Worm (Caenorhabditis elegans): Measurements from ENCODE around the gene ZK809.1.

Gene ZK809.1

DNA sequence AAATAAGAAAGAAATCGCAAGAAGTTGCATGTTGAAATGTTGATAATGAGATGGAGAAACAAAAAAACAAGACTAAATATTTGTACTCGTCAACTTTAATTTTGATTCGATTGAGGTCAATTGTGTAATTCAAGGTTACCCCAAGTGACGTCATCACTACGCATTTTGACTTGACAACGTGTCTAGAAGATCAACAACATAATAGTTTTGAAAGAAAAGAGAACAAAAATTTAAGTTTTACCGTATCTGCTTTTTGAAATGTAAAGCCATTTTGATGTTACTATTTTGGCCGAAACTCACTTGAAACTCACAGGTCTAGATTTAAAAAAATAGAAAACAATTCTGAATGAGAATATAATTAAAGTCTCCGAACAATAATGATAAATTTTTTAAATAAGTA, 21.0 kb upstream of the ZK809.1 start, which contains the start of gene dsl-5:
TSS of gene dsl-5 (minus strand) at position 101 of the 400 bp plus-strand sequence.
- TF ChIP-seq egl-5 (tag; optimal IDR thresholded peaks at IDR 0.05): no peak
- TF ChIP-seq nhr-25 (tag; optimal IDR thresholded peaks at IDR 0.05): peak; percentile 12

DNA sequence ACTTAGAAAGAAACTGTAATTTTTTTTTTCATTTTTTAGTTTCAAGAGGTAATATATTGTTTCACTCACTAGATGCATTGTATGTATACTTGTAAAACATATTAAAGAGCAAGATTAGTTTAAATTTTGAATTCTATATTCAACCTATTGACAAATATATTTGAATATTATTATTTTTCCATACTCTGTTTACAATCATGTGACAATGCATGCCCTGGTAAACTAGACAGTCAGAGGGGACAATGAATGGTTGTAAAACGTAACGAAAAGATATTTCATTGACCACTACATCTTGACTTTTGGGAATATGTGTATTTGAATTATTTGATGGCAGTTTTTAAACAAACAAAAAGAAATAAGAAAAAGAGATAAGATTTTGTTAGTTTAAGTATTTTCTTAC, 19.6 kb upstream of the ZK809.1 start:
- TF ChIP-seq egl-5 (tag; optimal IDR thresholded peaks at IDR 0.05) (no peak), pha-4 (tag; optimal IDR thresholded peaks at IDR 0.05) (peak; percentile 36)

DNA sequence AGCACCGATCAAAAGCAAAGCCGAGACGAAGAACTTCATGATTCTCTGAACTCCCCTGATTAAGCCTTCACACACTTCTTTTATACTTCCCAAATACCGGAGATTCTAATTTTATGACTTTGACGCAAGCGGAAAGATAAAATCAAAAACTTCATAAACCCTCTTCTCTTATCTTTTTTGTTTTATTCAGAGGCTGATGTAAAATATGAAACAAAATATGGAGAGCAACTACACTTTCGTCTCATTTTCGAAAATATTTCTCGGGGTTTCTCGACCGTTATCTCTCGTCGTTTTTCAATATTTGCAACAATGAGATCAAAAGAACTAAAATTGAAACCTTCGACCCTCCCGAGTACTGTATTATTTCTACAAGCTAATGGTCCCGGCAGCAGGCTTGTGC, 18.8 kb upstream of the ZK809.1 start, which contains the start of gene lys-4:
TSS of gene lys-4 (minus strand) at position 115 of the 400 bp plus-strand sequence.
- TF ChIP-seq nhr-11 (tag; optimal IDR thresholded peaks at IDR 0.05): no peak
- TF ChIP-seq elt-2 (tag; optimal IDR thresholded peaks at IDR 0.05): peak; percentile 82
- TF ChIP-seq mml-1 (tag; optimal IDR thresholded peaks at IDR 0.05): no peak
- TF ChIP-seq nhr-77 (tag; optimal IDR thresholded peaks at IDR 0.05): no peak
- peak; percentile 75 for TF ChIP-seq pqm-1 (tag; optimal IDR thresholded peaks at IDR 0.05)
- no peak for TF ChIP-seq nhr-23 (tag; optimal IDR thresholded peaks at IDR 0.05)

DNA sequence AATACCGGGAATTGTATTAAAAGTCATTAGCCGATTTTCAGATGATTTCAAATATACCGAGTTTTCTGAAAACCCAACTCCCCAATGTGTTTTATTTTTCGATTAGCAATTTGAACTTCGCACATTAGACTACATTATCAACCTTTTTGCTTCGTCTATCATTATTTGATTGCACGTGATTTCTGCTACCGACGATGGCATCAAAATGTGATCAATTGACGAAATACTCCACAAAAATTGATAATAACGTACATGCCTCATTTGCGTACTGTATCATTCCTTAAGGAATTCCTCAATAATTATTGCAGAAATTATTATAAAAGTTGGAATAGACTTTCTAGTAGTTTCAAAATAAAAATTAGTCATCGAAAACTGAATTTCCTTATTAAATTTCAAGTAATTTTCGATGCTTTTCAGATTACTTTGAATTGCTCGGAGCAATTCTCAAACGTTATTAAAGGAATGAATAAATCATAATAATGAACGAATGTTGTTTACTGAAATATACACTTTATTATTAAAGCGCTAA, 18.1 kb upstream of the ZK809.1 start:
- TF ChIP-seq daf-12 (tag; optimal IDR thresholded peaks at IDR 0.05) (no peak), hmg-11 (tag; optimal IDR thresholded peaks at IDR 0.05) (no peak), fos-1 (tag; optimal IDR thresholded peaks at IDR 0.05) (no peak), unc-39 (tag; optimal IDR thresholded peaks at IDR 0.05) (no peak), skn-1 (tag; optimal IDR thresholded peaks at IDR 0.05) (no peak), pqm-1 (tag; optimal IDR thresholded peaks at IDR 0.05) (peak; percentile 74), elt-2 (tag; optimal IDR thresholded peaks at IDR 0.05) (peak; percentile 77), nhr-67 (tag; optimal IDR thresholded peaks at IDR 0.05) (no peak), egl-5 (tag; optimal IDR thresholded peaks at IDR 0.05) (no peak), nhr-43 (tag; optimal IDR thresholded peaks at IDR 0.05; ENCODE audit: poor library complexity, severe bottlenecking) (no peak), elt-3 (tag; optimal IDR thresholded peaks at IDR 0.05) (no peak), eor-1 (tag; optimal IDR thresholded peaks at IDR 0.05) (no peak), snpc-4 (tag; optimal IDR thresholded peaks at IDR 0.05) (no peak), lin-15B (tag; optimal IDR thresholded peaks at IDR 0.05) (no peak), pha-4 (tag; optimal IDR thresholded peaks at IDR 0.05) (peak; percentile 13)

DNA sequence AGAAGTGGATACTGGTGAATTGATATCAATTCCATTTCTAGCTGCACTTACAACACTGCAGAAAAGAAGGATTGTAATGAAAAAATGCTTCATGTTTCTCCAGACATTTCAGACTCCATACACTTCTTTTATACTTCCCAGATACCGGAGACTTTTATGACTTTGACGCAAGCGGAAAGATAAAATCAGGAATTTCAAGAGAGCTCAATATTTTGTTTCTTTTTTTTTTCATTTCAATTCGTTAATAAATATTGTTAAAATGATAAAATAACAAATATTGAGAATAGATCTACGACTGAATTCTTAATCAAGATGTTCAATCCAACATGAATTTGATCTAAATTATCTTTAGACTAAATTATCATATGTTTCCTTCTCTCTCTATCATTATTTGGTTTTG, 16.4 kb upstream of the ZK809.1 start, which contains the start of gene lys-5:
TSS of gene lys-5 (minus strand) at position 101 of the 400 bp plus-strand sequence.
- TF ChIP-seq elt-2 (tag; optimal IDR thresholded peaks at IDR 0.05): peak; percentile 7
- no peak for TF ChIP-seq eor-1 (tag; optimal IDR thresholded peaks at IDR 0.05)

DNA sequence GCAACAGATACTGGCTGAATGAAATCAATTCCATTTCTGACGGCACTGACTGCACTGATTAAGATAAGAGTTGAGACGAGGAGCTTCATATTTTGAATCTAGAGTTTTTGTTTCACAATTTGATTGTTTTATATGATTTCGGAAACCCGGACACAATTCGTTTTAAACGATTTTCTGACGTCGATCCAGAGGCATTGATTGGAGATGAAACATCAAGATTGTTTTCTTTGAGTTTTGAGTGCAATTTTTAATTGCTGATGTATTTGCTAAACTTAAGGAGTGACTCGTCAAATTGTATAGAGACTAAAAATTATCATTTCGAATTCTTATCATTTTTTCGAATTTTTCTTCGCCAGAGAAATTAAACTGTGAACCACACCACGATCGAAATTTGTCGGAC, 14.1 kb upstream of the ZK809.1 start, which contains the start of gene lys-6:
TSS of gene lys-6 (minus strand) at position 101 of the 400 bp plus-strand sequence.
- TF ChIP-seq fkh-10 (GFP tag; optimal IDR thresholded peaks at IDR 0.05) (no peak), pqm-1 (tag; optimal IDR thresholded peaks at IDR 0.05) (peak; percentile 29), elt-2 (tag; optimal IDR thresholded peaks at IDR 0.05) (peak; percentile 7)

DNA sequence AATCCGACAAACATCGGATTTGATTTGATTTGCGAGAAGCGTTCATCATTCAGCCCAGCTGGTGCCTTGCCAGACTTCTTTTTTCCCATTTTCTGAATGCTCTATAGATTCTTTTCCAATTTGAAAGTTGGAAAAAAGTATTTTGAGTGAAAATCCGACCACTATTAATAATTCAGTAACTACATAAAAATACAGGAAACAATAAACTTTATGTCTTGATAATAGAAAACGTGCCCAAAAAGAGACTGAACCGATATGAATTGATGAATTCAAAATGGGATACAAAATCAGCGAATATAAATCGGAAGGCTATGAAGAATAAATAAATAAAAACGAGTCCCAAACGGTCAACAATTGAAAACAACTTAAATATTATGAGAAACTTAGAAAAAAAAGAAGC, 10.2 kb upstream of the ZK809.1 start, which contains the start of gene F58B3.4:
TSS of gene F58B3.4 (minus strand) at position 101 of the 400 bp plus-strand sequence.
- no peak for TF ChIP-seq skn-1 (tag; optimal IDR thresholded peaks at IDR 0.05)
- TF ChIP-seq snpc-4 (tag; optimal IDR thresholded peaks at IDR 0.05): no peak
- TF ChIP-seq nhr-11 (tag; optimal IDR thresholded peaks at IDR 0.05): no peak
- no peak for TF ChIP-seq elt-1 (tag; optimal IDR thresholded peaks at IDR 0.05)
- no peak for TF ChIP-seq mml-1 (tag; optimal IDR thresholded peaks at IDR 0.05)
- TF ChIP-seq nfya-1 (tag; optimal IDR thresholded peaks at IDR 0.05; ENCODE audit: insufficient read depth): no peak
- no peak for TF ChIP-seq hmg-11 (tag; optimal IDR thresholded peaks at IDR 0.05)
- no peak for TF ChIP-seq pha-4 (tag; optimal IDR thresholded peaks at IDR 0.05)
- no peak for TF ChIP-seq lsy-12 (tag; optimal IDR thresholded peaks at IDR 0.05)
- TF ChIP-seq ztf-4 (tag; optimal IDR thresholded peaks at IDR 0.05): no peak
- TF ChIP-seq ceh-16 (tag; optimal IDR thresholded peaks at IDR 0.05): no peak
- TF ChIP-seq egl-27 (tag; optimal IDR thresholded peaks at IDR 0.05): no peak
- no peak for TF ChIP-seq R02D3.7 (tag; optimal IDR thresholded peaks at IDR 0.05)
